Fruit fly (Drosophila melanogaster): Measurements from ENCODE around the gene CG5664.

CG5664 gene

DNA sequence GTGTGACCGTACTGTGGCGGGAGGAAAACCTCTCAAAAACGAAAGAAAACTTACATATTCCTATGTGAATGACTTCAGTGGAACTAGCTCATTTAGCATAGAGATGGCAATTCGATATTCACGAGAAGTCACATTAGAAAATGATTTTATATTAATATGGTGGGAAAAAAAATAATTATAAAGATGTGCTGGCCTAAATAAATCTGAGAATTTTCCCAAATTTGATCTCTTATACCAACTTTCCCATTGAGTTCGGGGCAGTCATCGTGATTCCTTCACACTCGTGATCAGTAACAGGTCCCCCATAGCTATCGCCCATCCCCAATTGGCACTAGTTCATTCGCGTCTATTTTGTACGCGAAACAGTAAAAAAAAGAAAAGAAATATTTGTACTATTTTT, 8.1 kb downstream of the CG5664 start, which contains the start of the genes barc and Aef1 (continued):
- TF ChIP-seq CG4328 (GFP tag; optimal IDR thresholded peaks at IDR 0.05) (peak; percentile 72), CG14014 (GFP tag; IDR thresholded peaks at IDR 0.05) (peak; percentile 80; the same call in 1 of the 2 replicates), Gsc (GFP tag; IDR thresholded peaks at IDR 0.05) (no peak), Dad (GFP tag; optimal IDR thresholded peaks at IDR 0.05) (peak; percentile 82), CG2129 (GFP tag; IDR thresholded peaks at IDR 0.05; ENCODE audit: partially characterized antibody) (peak; percentile 82), bbx (GFP tag; IDR thresholded peaks at IDR 0.05; ENCODE audit: partially characterized antibody) (peak; percentile 46; the same call in 1 of the 2 replicates), CG10147 (GFP tag; optimal IDR thresholded peaks at IDR 0.05) (peak; percentile 84), fru (optimal IDR thresholded peaks at IDR 0.05) (no peak), twi (tag; optimal IDR thresholded peaks at IDR 0.05) (peak; percentile 83), CG13424 (tag; optimal IDR thresholded peaks at IDR 0.05) (peak; percentile 87), Hr39 (optimal IDR thresholded peaks at IDR 0.05) (no peak), CG7556 (GFP tag; optimal IDR thresholded peaks at IDR 0.05) (peak; percentile 73), B-H2 (GFP tag; optimal IDR thresholded peaks at IDR 0.05) (peak; percentile 77), CG30403 (GFP tag; optimal IDR thresholded peaks at IDR 0.05) (peak; percentile 94), CG3163 (GFP tag; optimal IDR thresholded peaks at IDR 0.05) (peak; percentile 36), sim (GFP tag; IDR thresholded peaks at IDR 0.05) (peak; percentile 74), Hsf (GFP tag; optimal IDR thresholded peaks at IDR 0.05) (peak; percentile 93), CG32772 (GFP tag; IDR thresholded peaks at IDR 0.05) (peak; percentile 87), CG4707 (GFP tag; optimal IDR thresholded peaks at IDR 0.05) (no peak), bab2 (GFP tag; optimal IDR thresholded peaks at IDR 0.05) (peak; percentile 87), CG1233 (GFP tag; optimal IDR thresholded peaks at IDR 0.05) (peak; percentile 74), CG11456 (GFP tag; IDR thresholded peaks at IDR 0.05) (peak; percentile 92), unpg (GFP tag; optimal IDR thresholded peaks at IDR 0.05) (peak; percentile 85), Hmr (GFP tag; optimal IDR thresholded peaks at IDR 0.05) (peak; percentile 87), CG12219 (GFP tag; optimal IDR thresholded peaks at IDR 0.05) (no peak), gsb (GFP tag; IDR thresholded peaks at IDR 0.05) (0 out of 2 replicates have a peak, but pooled peaks have one; percentile 26), vvl (GFP tag; IDR thresholded peaks at IDR 0.05) (peak; percentile 85), CG4404 (GFP tag; IDR thresholded peaks at IDR 0.05) (peak; percentile 95), CG14965 (GFP tag; optimal IDR thresholded peaks at IDR 0.05; ENCODE audit: borderline replicate concordance) (no peak), Hmx (GFP tag; optimal IDR thresholded peaks at IDR 0.05) (peak; percentile 72), az2 (GFP tag; optimal IDR thresholded peaks at IDR 0.05) (peak; percentile 90), Vsx1 (GFP tag; optimal IDR thresholded peaks at IDR 0.05) (no peak), chn (GFP tag; optimal IDR thresholded peaks at IDR 0.05) (peak; percentile 91), kah (GFP tag; optimal IDR thresholded peaks at IDR 0.05) (peak; percentile 43), CG11695 (GFP tag; IDR thresholded peaks at IDR 0.05) (peak; percentile 69; the same call in 2 of the 3 replicates), ems (GFP tag; optimal IDR thresholded peaks at IDR 0.05) (peak; percentile 77), dmrt11E (tag; optimal IDR thresholded peaks at IDR 0.05) (peak; percentile 89), CG9437 (GFP tag; optimal IDR thresholded peaks at IDR 0.05) (peak; percentile 53), CG16813 (GFP tag; IDR thresholded peaks at IDR 0.05; ENCODE audit: partially characterized antibody) (peak; percentile 94), danr (GFP tag; IDR thresholded peaks at IDR 0.05) (peak; percentile 82; the same call in 1 of the 2 replicates), CG8388 (GFP tag; optimal IDR thresholded peaks at IDR 0.05) (peak; percentile 75), HLH3B (GFP tag; IDR thresholded peaks at IDR 0.05) (peak; percentile 87), CG3281 (GFP tag; optimal IDR thresholded peaks at IDR 0.05) (peak; percentile 77), H15 (GFP tag; IDR thresholded peaks at IDR 0.05) (peak; percentile 81; the same call in 2 of the 3 replicates), Nf-YB (GFP tag; optimal IDR thresholded peaks at IDR 0.05) (peak; percentile 53), CG9817 (tag; optimal IDR thresholded peaks at IDR 0.05) (peak; percentile 94), CG12391 (tag; optimal IDR thresholded peaks at IDR 0.05) (peak; percentile 90), unc-4 (GFP tag; IDR thresholded peaks at IDR 0.05; ENCODE audit: partially characterized antibody) (peak; percentile 80), CG6791 (GFP tag; IDR thresholded peaks at IDR 0.05; ENCODE audit: partially characterized antibody) (peak; percentile 73; the same call in 2 of the 3 replicates), CG6765 (GFP tag; optimal IDR thresholded peaks at IDR 0.05) (no peak), pfk (GFP tag; optimal IDR thresholded peaks at IDR 0.05) (no peak)
